Worm (Caenorhabditis elegans) whole organism, midembryonic: ENCODE measurements around the gene F39G3.5.
"Not testable (repeated sequence)": the region's sequence is repeated elsewhere in the genome, so short reads cannot be mapped to it uniquely, and the experiment has no call there.

Experiments used
- T22C8.4 ChIP-seq: fragments of 200-800 bp; sonication (Bioruptor generic); IDR thresholded peaks from 2 replicates; pipeline ENCODE4 v1.3.6; 2022; ENCODE audit warnings: missing genetic modification characterization, missing compliant biosample characterization
- cog-1 ChIP-seq: sonication (generic microtip); optimal IDR thresholded peaks from 2 replicates; lab custom pipeline; 2016; ENCODE audit warnings: missing genetic modification characterization, missing compliant biosample characterization
- flt-1 ChIP-seq: fragments of 200-800 bp; sonication (Bioruptor generic); IDR thresholded peaks from 2 replicates; pipeline ENCODE4 v1.3.6; 2022; ENCODE audit warnings: missing genetic modification characterization, missing compliant biosample characterization
- klf-2 ChIP-seq: fragments of 200-800 bp; sonication (Bioruptor generic); conservative IDR thresholded peaks from 2 replicates; pipeline ENCODE4 v1.3.6; 2022; ENCODE audit warnings: missing genetic modification reagents, missing genetic modification characterization, missing compliant biosample characterization
- med-1 ChIP-seq: sonication (generic microtip); optimal IDR thresholded peaks from 2 replicates; lab custom pipeline; 2017; ENCODE audit warnings: missing genetic modification characterization, mild to moderate bottlenecking, missing compliant biosample characterization, antibody characterized with exemption, missing genetic modification reagents; ENCODE audit not compliant: insufficient read depth
- ref-1 ChIP-seq: fragments of 200-800 bp; sonication (Bioruptor generic); conservative IDR thresholded peaks from 2 replicates; pipeline ENCODE4 v1.3.6; 2022; ENCODE audit warnings: missing genetic modification reagents, missing genetic modification characterization, missing compliant biosample characterization
- tab-1 ChIP-seq: fragments of 200-800 bp; sonication (Bioruptor generic); IDR thresholded peaks from 2 replicates; pipeline ENCODE4 v1.3.6; 2022; ENCODE audit warnings: missing genetic modification characterization, missing compliant biosample characterization
- ztf-23 ChIP-seq: fragments of 200-800 bp; sonication (Bioruptor generic); IDR thresholded peaks from 2 replicates; pipeline ENCODE4 v1.3.6; 2022; ENCODE audit warnings: missing genetic modification reagents, missing genetic modification characterization, missing compliant biosample characterization
- ztf-29 ChIP-seq: fragments of 200-800 bp; sonication (Bioruptor generic); IDR thresholded peaks from 2 replicates; pipeline ENCODE4 v1.3.6; 2022; ENCODE audit warnings: missing genetic modification reagents, missing genetic modification characterization, missing compliant biosample characterization

Gene F39G3.5

DNA sequence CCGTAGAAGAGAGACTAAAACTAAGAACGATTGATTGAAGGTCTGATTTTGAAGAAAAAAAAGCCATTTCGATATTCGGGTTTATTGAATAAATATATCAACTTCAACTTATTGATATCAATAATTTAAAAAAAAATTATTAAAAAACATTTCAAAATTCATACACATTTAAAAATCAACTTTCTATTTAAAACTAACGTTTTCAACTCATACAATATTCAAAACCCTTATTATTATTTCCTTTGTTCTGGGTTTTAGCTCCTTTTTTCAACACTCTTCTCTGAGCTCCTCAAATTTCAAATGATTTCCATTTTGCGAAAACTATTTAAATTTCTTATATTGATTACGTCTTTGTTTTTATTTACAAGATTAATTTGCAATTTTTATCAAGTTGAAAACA, 22.9 kb downstream of the F39G3.5 start, which contains the start of gene C18G1.7:
C18G1.7 (plus strand) TSS at position 301 of the 400 bp plus-strand sequence.
- no peak for TF ChIP-seq ztf-23 (GFP tag; lab: Robert Waterston, UW)
- TF ChIP-seq T22C8.4 (GFP tag; lab: Robert Waterston, UW), result no peak
- TF ChIP-seq cog-1 (tag; lab: Kevin White, UChicago), result no peak
- TF ChIP-seq flt-1 (GFP tag; lab: Robert Waterston, UW), result no peak
- no peak for TF ChIP-seq ztf-29 (GFP tag; lab: Robert Waterston, UW)
- no peak for TF ChIP-seq klf-2 (GFP tag; lab: Robert Waterston, UW)
- no peak for TF ChIP-seq med-1 (GFP tag; lab: Kevin White, UChicago)
- TF ChIP-seq tab-1 (GFP tag; lab: Robert Waterston, UW), result no peak
- no peak for TF ChIP-seq ref-1

DNA sequence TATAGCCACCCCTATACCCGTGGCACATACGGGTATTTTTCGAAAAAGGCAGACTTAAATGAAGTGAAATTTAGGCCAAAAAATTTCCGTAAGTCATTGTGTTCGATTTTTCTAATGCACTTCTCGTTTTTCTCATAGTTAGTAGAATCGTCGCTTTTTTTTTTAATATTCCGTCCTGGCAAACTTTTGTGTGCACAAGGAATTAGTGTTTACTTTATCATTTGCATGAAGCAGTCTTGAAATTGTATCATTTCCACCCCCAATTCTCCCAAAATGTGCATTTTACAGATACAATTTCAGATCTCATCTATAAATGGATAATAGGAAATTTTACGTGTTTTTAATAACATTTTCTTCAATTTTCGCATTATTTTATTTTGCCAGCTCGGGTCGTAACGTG, 27.9 kb downstream of the F39G3.5 start, which contains the start of gene C18G1.6:
C18G1.6 (plus strand) TSS at position 301 of the 400 bp plus-strand sequence.
- TF ChIP-seq ztf-29 (GFP tag; lab: Robert Waterston, UW), result no peak
- TF ChIP-seq cog-1 (tag; lab: Kevin White, UChicago), result no peak
- TF ChIP-seq med-1 (GFP tag; lab: Kevin White, UChicago), result no peak
- no peak for TF ChIP-seq tab-1 (GFP tag; lab: Robert Waterston, UW)
- TF ChIP-seq flt-1 (GFP tag; lab: Robert Waterston, UW), result no peak
- no peak for TF ChIP-seq ztf-23 (GFP tag; lab: Robert Waterston, UW)
- TF ChIP-seq ref-1, result no peak
- TF ChIP-seq T22C8.4 (GFP tag; lab: Robert Waterston, UW), result no peak
- no peak for TF ChIP-seq klf-2 (GFP tag; lab: Robert Waterston, UW)

DNA sequence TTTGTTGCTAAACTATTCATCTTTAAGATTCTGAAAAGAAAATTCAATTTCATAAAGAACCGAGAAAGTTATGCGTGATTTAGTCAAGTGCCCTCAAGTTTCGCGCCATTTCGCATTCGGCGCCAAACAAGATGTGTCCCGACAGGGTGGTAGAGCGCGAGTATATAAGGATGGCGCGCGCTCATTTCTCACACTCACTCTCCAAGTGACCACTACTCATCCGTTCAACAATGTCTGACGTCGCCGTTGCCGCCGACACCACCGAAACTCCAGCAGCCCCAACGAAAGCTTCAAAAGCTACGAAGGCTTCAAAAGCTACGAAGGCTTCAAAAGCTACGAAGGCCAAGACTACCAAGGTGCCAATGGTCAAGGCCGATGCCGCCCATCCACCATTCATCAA, 31.7 kb downstream of the F39G3.5 start, which contains the start of gene hil-4:
hil-4 (plus strand) TSS at position 191 of the 400 bp plus-strand sequence.
- TF ChIP-seq klf-2 (GFP tag; lab: Robert Waterston, UW) (no peak), ztf-29 (GFP tag; lab: Robert Waterston, UW) (no peak), ref-1 (no peak), T22C8.4 (GFP tag; lab: Robert Waterston, UW) (no peak), cog-1 (tag; lab: Kevin White, UChicago) (no peak), ztf-23 (GFP tag; lab: Robert Waterston, UW) (no peak), tab-1 (GFP tag; lab: Robert Waterston, UW) (no peak), flt-1 (GFP tag; lab: Robert Waterston, UW) (no peak), med-1 (GFP tag; lab: Kevin White, UChicago) (no peak)

DNA sequence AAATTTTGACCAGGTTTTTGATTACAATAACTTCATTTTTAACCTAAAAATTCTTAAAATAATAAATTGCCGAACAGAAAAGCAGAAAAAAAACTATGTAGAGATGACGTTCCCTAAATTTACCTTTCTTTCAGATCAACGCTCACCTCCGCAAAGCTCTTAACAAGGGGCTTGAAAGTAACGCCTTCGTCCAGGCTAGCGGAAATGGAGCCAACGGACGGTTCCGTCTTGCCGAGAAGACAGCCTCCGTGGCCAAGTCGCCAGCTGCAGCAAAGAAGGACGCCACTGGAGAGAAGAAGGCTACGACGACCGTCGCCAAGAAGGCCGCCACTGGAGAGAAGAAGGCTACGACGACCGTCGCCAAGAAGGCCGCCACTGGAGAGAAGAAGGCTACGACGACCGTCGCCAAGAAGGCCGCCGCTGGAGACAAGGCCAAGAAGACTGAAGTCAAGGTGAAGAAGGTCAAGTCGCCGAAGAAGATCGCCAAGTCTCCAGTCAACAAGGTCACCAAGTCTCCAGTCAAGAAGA, 32.3 kb downstream of the F39G3.5 start:
- TF ChIP-seq ref-1 (no peak), tab-1 (GFP tag; lab: Robert Waterston, UW) (no peak), ztf-29 (GFP tag; lab: Robert Waterston, UW) (no peak), flt-1 (GFP tag; lab: Robert Waterston, UW) (no peak), ztf-23 (GFP tag; lab: Robert Waterston, UW) (no peak), T22C8.4 (GFP tag; lab: Robert Waterston, UW) (no peak), klf-2 (GFP tag; lab: Robert Waterston, UW) (no peak), med-1 (GFP tag; lab: Kevin White, UChicago) (no peak), cog-1 (tag; lab: Kevin White, UChicago) (no peak)

DNA sequence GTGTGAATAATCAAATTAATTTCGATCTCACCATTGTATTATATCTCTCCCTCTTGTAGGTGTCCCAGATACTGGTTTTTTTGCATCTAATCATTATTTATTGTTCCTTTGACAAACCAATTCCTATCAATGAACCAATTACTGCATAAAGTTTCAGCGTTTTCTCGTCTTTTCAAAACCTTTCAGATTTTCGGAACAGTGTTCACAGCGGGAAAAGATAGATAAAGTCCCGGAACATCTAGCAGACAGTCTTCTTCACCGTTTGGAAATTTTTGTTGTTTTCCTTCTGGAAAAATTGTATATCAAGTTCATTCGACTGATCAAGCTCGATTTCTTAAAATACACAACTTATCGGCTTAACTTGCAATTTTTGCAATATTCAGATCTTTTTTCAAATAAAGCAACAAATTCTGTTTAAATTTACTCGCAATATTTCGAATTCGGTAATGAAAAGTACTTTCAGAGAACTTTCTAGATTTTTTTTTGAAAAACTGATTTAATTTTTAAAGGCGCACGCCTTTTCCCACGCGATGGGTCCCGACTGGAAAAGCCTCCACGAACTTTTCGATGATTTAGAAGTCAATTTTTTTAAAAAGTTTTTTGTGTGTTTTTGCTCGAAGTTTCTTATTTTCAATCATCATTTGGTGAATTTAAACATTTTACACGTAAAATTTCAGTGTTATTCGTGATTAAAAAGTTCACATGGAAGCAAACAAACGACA, 33.1 kb downstream of the F39G3.5 start, which contains the start of gene pgl-3:
pgl-3 (plus strand) TSS at position 672 of the 722 bp plus-strand sequence.
- TF ChIP-seq med-1 (GFP tag; lab: Kevin White, UChicago) (no peak), klf-2 (GFP tag; lab: Robert Waterston, UW) (no peak), ztf-29 (GFP tag; lab: Robert Waterston, UW) (no peak), ref-1 (no peak), cog-1 (tag; lab: Kevin White, UChicago) (no peak), T22C8.4 (GFP tag; lab: Robert Waterston, UW) (no peak), ztf-23 (GFP tag; lab: Robert Waterston, UW) (no peak), tab-1 (GFP tag; lab: Robert Waterston, UW) (no peak), flt-1 (GFP tag; lab: Robert Waterston, UW) (no peak)

DNA sequence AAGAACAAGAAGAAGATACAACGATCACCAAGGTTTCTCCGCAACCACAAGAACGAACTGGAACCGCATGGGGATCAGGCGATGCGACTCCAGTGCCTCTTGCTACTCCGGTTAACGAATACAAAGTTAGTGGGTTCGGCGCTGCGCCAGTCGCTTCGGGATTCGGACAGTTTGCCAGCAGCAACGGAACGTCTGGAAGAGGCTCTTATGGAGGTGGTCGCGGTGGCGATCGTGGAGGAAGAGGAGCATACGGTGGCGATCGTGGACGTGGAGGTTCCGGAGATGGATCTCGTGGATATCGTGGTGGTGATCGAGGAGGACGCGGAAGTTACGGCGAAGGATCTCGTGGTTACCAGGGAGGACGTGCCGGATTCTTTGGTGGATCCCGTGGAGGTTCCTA, 35.6 kb downstream of the F39G3.5 start:
- TF ChIP-seq cog-1 (tag; lab: Kevin White, UChicago), result no peak
- TF ChIP-seq ztf-29 (GFP tag; lab: Robert Waterston, UW), result no peak
- no peak for TF ChIP-seq flt-1 (GFP tag; lab: Robert Waterston, UW)
- TF ChIP-seq tab-1 (GFP tag; lab: Robert Waterston, UW), result no peak
- TF ChIP-seq ref-1, result no peak
- TF ChIP-seq med-1 (GFP tag; lab: Kevin White, UChicago), result no peak
- TF ChIP-seq T22C8.4 (GFP tag; lab: Robert Waterston, UW), result no peak
- no peak for TF ChIP-seq ztf-23 (GFP tag; lab: Robert Waterston, UW)
- no peak for TF ChIP-seq klf-2 (GFP tag; lab: Robert Waterston, UW)

DNA sequence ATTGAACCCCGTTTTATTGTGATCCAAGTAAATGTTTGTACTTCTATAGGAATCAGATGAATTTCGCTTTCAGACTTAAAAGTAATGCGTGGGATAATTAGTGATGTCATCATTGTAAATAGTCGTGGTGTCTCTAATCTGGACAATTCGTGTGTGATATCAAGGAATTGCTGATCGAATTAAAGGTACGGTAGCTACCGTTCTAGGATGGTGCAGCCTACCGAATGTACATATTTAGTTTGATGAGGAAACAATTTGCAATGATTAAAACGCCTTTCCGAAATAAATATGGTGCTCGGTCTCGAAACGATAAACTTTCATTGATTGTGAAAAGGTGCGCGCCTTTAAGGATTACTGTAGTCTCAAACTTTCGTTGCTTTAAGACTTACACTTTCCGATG, 36.1 kb downstream of the F39G3.5 start:
- TF ChIP-seq ref-1, result no peak
- TF ChIP-seq med-1 (GFP tag; lab: Kevin White, UChicago), result no peak

DNA sequence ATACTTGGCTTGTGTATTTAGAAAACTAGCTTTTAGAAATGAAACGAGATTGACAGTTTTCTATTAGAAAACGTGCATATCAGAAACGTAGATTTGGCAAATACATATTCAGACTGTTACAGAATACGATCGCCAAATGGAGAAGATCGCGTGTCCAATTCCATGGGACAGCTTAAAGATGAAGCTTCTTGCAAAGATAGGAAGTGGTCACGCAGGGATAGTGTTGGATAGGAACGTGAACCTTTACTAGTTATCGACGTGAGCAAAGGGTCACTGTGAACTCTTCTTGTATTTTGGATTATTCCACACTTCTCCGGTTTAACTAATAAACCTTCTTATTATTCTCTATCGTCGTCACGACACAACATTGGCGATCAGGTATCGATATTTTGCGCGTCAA, 38.3 kb downstream of the F39G3.5 start, which contains the start of gene bgnt-1.4:
bgnt-1.4 (plus strand) TSS at position 301 of the 400 bp plus-strand sequence.
- not testable (repeated sequence) for TF ChIP-seq klf-2 (GFP tag; lab: Robert Waterston, UW); med-1 (GFP tag; lab: Kevin White, UChicago); ztf-29 (GFP tag; lab: Robert Waterston, UW)

DNA sequence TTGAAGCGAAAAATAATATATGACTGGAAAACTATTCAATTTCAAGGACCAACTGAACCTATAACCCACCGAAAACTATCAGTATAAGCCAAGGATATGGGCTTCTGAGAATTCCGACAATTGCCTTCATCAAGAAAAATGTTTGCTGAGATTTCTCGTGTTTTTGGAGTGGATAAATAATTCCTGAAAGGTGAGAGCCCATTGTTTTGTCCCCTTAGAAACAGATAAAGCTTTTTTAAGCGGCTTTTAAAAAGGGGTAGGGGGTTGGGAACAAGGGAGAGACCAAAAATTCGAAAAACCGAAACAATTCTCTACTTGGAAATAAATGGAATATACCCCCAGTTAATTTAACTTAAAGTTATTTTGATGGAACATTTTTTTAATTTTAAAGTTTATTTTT, 44.1 kb downstream of the F39G3.5 start, which contains the start of gene C18G1.8:
C18G1.8 (minus strand) TSS at position 101 of the 400 bp plus-strand sequence.
- TF ChIP-seq cog-1 (tag; lab: Kevin White, UChicago) (no peak), klf-2 (GFP tag; lab: Robert Waterston, UW) (no peak), med-1 (GFP tag; lab: Kevin White, UChicago) (no peak), ztf-29 (GFP tag; lab: Robert Waterston, UW) (no peak), flt-1 (GFP tag; lab: Robert Waterston, UW) (no peak), ref-1 (no peak), tab-1 (GFP tag; lab: Robert Waterston, UW) (no peak), T22C8.4 (GFP tag; lab: Robert Waterston, UW) (no peak), ztf-23 (GFP tag; lab: Robert Waterston, UW) (no peak)
